Fruit fly (Drosophila melanogaster): ENCODE results near the gene rtet.

dm6 chr3R:21127352-21127985 lies 19.2 kb downstream of the rtet start, which contains the start of the genes slmb and CG5793:
- TF ChIP-seq Eip75B (GFP tag; optimal IDR thresholded peaks at IDR 0.05) (no peak), fkh (GFP tag; optimal IDR thresholded peaks at IDR 0.05) (no peak), pdm3 (GFP tag; optimal IDR thresholded peaks at IDR 0.05) (no peak), CG8632 (GFP tag; optimal IDR thresholded peaks at IDR 0.05) (no peak), CG11294 (GFP tag; IDR thresholded peaks at IDR 0.05) (no peak), Blimp-1 (GFP tag; optimal IDR thresholded peaks at IDR 0.05) (no peak), Eip93F (GFP tag; optimal IDR thresholded peaks at IDR 0.05) (no peak), CG7368 (GFP tag; optimal IDR thresholded peaks at IDR 0.05) (no peak), CG15336 (GFP tag; IDR thresholded peaks at IDR 0.05) (no peak; the same call in 1 of the 2 replicates), svp (GFP tag) (no peak), CG3032 (tag; optimal IDR thresholded peaks at IDR 0.05) (peak; percentile 38)
